Fruit fly (Drosophila melanogaster) whole organism, embryonic: ENCODE data around the gene Blos4.

Experiments
- Atf6 ChIP-seq: fragments of 200-800 bp; sonication (Bioruptor generic); IDR thresholded peaks from 2 replicates; pipeline ENCODE4 v1.3.6; 2022; ENCODE audit warnings: missing biosample characterization, missing genetic modification characterization
- Awh ChIP-seq: fragments of 200-800 bp; sonication (Bioruptor generic); IDR thresholded peaks from 2 replicates; pipeline ENCODE4, ENCODE4 v1.3.6; 2022; ENCODE audit warnings: missing biosample characterization, missing genetic modification characterization
- BEAF-32 ChIP-seq: fragments of 200-800 bp; sonication (Bioruptor generic); optimal IDR thresholded peaks from 3 replicates; lab custom pipeline; 2017; ENCODE audit warnings: missing biosample characterization, missing genetic modification characterization, mild to moderate bottlenecking, moderate library complexity, missing genetic modification reagents
- Blimp-1 ChIP-seq: fragments of 200-800 bp; sonication (Bioruptor generic); optimal IDR thresholded peaks from 3 replicates; lab custom pipeline; 2018; ENCODE audit warnings: missing biosample characterization, missing genetic modification characterization, mild to moderate bottlenecking, moderate library complexity, missing genetic modification reagents
- CG10321 ChIP-seq: fragments of 200-800 bp; sonication (Bioruptor generic); IDR thresholded peaks from 2 replicates; pipeline ENCODE4 v1.3.6; 2022; ENCODE audit warnings: missing biosample characterization, missing genetic modification characterization
- CG11085 ChIP-seq: fragments of 200-800 bp; sonication (Bioruptor generic); IDR thresholded peaks from 2 replicates; pipeline ENCODE4 v1.3.6; 2022; ENCODE audit warnings: missing biosample characterization, missing genetic modification characterization
- CG11093 ChIP-seq: fragments of 200-800 bp; sonication (Bioruptor generic); IDR thresholded peaks from 3 replicates; pipeline ENCODE4 v1.3.6; 2022; ENCODE audit warnings: missing biosample characterization, missing genetic modification characterization
- CG11560 ChIP-seq: fragments of 200-800 bp; sonication (Bioruptor generic); IDR thresholded peaks from 3 replicates; pipeline ENCODE4 v1.3.6; 2022; ENCODE audit warnings: missing biosample characterization, missing genetic modification characterization
- CG11696 ChIP-seq: fragments of 200-800 bp; sonication (Bioruptor generic); IDR thresholded peaks from 2 replicates; pipeline ENCODE4 v1.3.6; 2022; ENCODE audit warnings: missing biosample characterization, missing genetic modification characterization
- CG12155 ChIP-seq: fragments of 200-800 bp; sonication (Bioruptor generic); optimal IDR thresholded peaks from 3 replicates; lab custom pipeline; 2016; ENCODE audit warnings: missing biosample characterization, missing genetic modification characterization
- CG13287 ChIP-seq: fragments of 200-800 bp; sonication (Bioruptor generic); IDR thresholded peaks from 2 replicates; pipeline ENCODE4 v1.3.6; 2022; ENCODE audit warnings: missing biosample characterization, missing genetic modification characterization; ENCODE audit not compliant: partially characterized antibody
- CG13775 ChIP-seq: fragments of 200-800 bp; sonication (Bioruptor generic); optimal IDR thresholded peaks from 3 replicates; lab custom pipeline; 2017; ENCODE audit warnings: missing biosample characterization, mild to moderate bottlenecking, missing genetic modification characterization
- CG17328 ChIP-seq: fragments of 200-800 bp; sonication (Bioruptor generic); IDR thresholded peaks from 2 replicates; pipeline ENCODE4 v1.3.6; 2022; ENCODE audit warnings: missing biosample characterization, missing genetic modification characterization
- CG17912 ChIP-seq: fragments of 200-800 bp; sonication (Bioruptor generic); optimal IDR thresholded peaks from 2 replicates; lab custom pipeline; 2018; ENCODE audit warnings: missing biosample characterization, mild to moderate bottlenecking, missing genetic modification characterization
- CG18476 ChIP-seq: fragments of 200-800 bp; sonication (Bioruptor generic); optimal IDR thresholded peaks from 2 replicates; lab custom pipeline; 2016; ENCODE audit warnings: missing biosample characterization, mild to moderate bottlenecking, missing genetic modification characterization
- CG31365 ChIP-seq: fragments of 200-800 bp; sonication (Bioruptor generic); optimal IDR thresholded peaks from 2 replicates; lab custom pipeline; 2018; ENCODE audit warnings: missing biosample characterization, mild to moderate bottlenecking, missing genetic modification characterization
- CG32767 ChIP-seq: fragments of 200-800 bp; sonication (Bioruptor generic); IDR thresholded peaks from 2 replicates; pipeline ENCODE4 v1.3.6; 2022; ENCODE audit warnings: missing biosample characterization, missing genetic modification characterization
- CG3847 ChIP-seq: fragments of 200-800 bp; sonication (Bioruptor generic); IDR thresholded peaks from 2 replicates; pipeline ENCODE4 v1.3.6; 2022; ENCODE audit warnings: missing biosample characterization, missing genetic modification characterization
- CG7839 ChIP-seq: fragments of 200-800 bp; sonication (Bioruptor generic); optimal IDR thresholded peaks from 3 replicates; lab custom pipeline; 2018; ENCODE audit warnings: missing biosample characterization, mild to moderate bottlenecking, missing genetic modification characterization, moderate library complexity
- CG7928 ChIP-seq: fragments of 200-800 bp; sonication (Bioruptor generic); optimal IDR thresholded peaks from 2 replicates; lab custom pipeline; 2017; ENCODE audit warnings: missing biosample characterization, mild to moderate bottlenecking, missing genetic modification characterization
- CG9932 ChIP-seq: fragments of 200-800 bp; sonication (Bioruptor generic); IDR thresholded peaks from 2 replicates; pipeline ENCODE4 v1.3.6; 2022; ENCODE audit warnings: missing biosample characterization, missing genetic modification characterization
- Dip3 ChIP-seq: fragments of 200-800 bp; sonication (Bioruptor generic); optimal IDR thresholded peaks from 3 replicates; lab custom pipeline; 2016; ENCODE audit warnings: missing biosample characterization, missing genetic modification characterization
- Dref ChIP-seq: fragments of 200-800 bp; sonication (Bioruptor generic); IDR thresholded peaks from 2 replicates; pipeline ENCODE4 v1.3.6; 2022; ENCODE audit warnings: missing biosample characterization, missing genetic modification characterization
- Eip74EF ChIP-seq, 2 experiments: fragments of 200-800 bp in 1 of 2; fragments of >200 bp in 1 of 2; sonication (Bioruptor generic) in 1 of 2; optimal IDR thresholded peaks; 2 replicates each; lab custom pipeline; 2017 to 2019; ENCODE audit warnings: missing biosample characterization in 2 of 2, missing genetic modification characterization in 2 of 2, mild to moderate bottlenecking in 1 of 2, moderate library complexity in 1 of 2
- HLH4C ChIP-seq: fragments of 200-800 bp; sonication (Bioruptor generic); IDR thresholded peaks from 3 replicates; pipeline ENCODE4 v1.3.6; 2022; ENCODE audit warnings: missing biosample characterization, missing genetic modification characterization; ENCODE audit not compliant: partially characterized antibody
- Hr3 ChIP-seq: fragments of 200-800 bp; sonication (Bioruptor generic); optimal IDR thresholded peaks from 3 replicates; lab custom pipeline; 2016; ENCODE audit warnings: missing biosample characterization, missing genetic modification characterization
- Nf-YA ChIP-seq: fragments of 200-800 bp; sonication (Bioruptor generic); IDR thresholded peaks from 2 replicates; pipeline ENCODE4 v1.3.6; 2022; ENCODE audit warnings: missing biosample characterization, missing genetic modification characterization
- NfI ChIP-seq: fragments of 200-800 bp; sonication (Bioruptor generic); optimal IDR thresholded peaks from 3 replicates; lab custom pipeline; 2018; ENCODE audit warnings: missing biosample characterization, mild to moderate bottlenecking, missing genetic modification characterization, moderate library complexity
- Opbp ChIP-seq: fragments of 200-800 bp; sonication (Bioruptor generic); IDR thresholded peaks from 3 replicates; pipeline ENCODE4 v1.3.6; 2022; ENCODE audit warnings: missing biosample characterization, missing genetic modification characterization; ENCODE audit not compliant: partially characterized antibody
- Xrp1 ChIP-seq: fragments of 200-800 bp; sonication (Bioruptor generic); IDR thresholded peaks from 2 replicates; pipeline ENCODE4 v1.3.6; 2022; ENCODE audit warnings: missing biosample characterization, missing genetic modification characterization
- ash1 ChIP-seq: fragments of 200-800 bp; sonication (Bioruptor generic); optimal IDR thresholded peaks from 2 replicates; lab custom pipeline; 2018; ENCODE audit warnings: missing biosample characterization, mild to moderate bottlenecking, missing genetic modification characterization
- danr ChIP-seq: fragments of 200-800 bp; sonication (Bioruptor generic); IDR thresholded peaks from 2 replicates; pipeline ENCODE4 v1.3.6; 2022; ENCODE audit warnings: missing biosample characterization, missing genetic modification characterization
- dmrt99B ChIP-seq: fragments of 200-800 bp; sonication (Bioruptor generic); optimal IDR thresholded peaks from 2 replicates; lab custom pipeline; 2018; ENCODE audit warnings: missing biosample characterization, mild to moderate bottlenecking, missing genetic modification characterization, moderate library complexity
- ewg ChIP-seq: fragments of 200-800 bp; sonication (Bioruptor generic); optimal IDR thresholded peaks from 3 replicates; lab custom pipeline; 2017; ENCODE audit warnings: mild to moderate bottlenecking, missing biosample characterization, missing genetic modification reagents, missing genetic modification characterization
- fru ChIP-seq: fragments of >200 bp; optimal IDR thresholded peaks from 2 replicates; lab custom pipeline; 2017
- gsb-n ChIP-seq: fragments of 200-800 bp; sonication (Bioruptor generic); optimal IDR thresholded peaks from 3 replicates; lab custom pipeline; 2018; ENCODE audit warnings: missing biosample characterization, mild to moderate bottlenecking, missing genetic modification characterization
- h ChIP-seq: fragments of >200 bp; optimal IDR thresholded peaks from 2 replicates; lab custom pipeline; 2017
- inv ChIP-seq: fragments of 200-800 bp; sonication (Bioruptor generic); IDR thresholded peaks from 2 replicates; pipeline ENCODE4 v1.3.6; 2022; ENCODE audit warnings: missing biosample characterization, missing genetic modification characterization; ENCODE audit not compliant: partially characterized antibody
- kni ChIP-seq: fragments of 200-800 bp; sonication (Bioruptor generic); optimal IDR thresholded peaks from 3 replicates; lab custom pipeline; 2017; ENCODE audit warnings: mild to moderate bottlenecking, missing biosample characterization, missing genetic modification reagents, missing genetic modification characterization
- mam ChIP-seq: fragments of 200-800 bp; sonication (Bioruptor generic); optimal IDR thresholded peaks from 3 replicates; lab custom pipeline; 2016; ENCODE audit warnings: missing biosample characterization, missing genetic modification characterization
- mirr ChIP-seq: fragments of 200-800 bp; sonication (Bioruptor generic); optimal IDR thresholded peaks from 3 replicates; lab custom pipeline; 2018; ENCODE audit warnings: missing biosample characterization, mild to moderate bottlenecking, missing genetic modification characterization
- nau ChIP-seq: fragments of 200-800 bp; sonication (Bioruptor generic); optimal IDR thresholded peaks from 3 replicates; lab custom pipeline; 2017; ENCODE audit warnings: missing biosample characterization, mild to moderate bottlenecking, missing genetic modification characterization, missing genetic modification reagents
- nerfin-2 ChIP-seq: fragments of 200-800 bp; sonication (Bioruptor generic); IDR thresholded peaks from 2 replicates; pipeline ENCODE4 v1.3.6; 2022; ENCODE audit warnings: missing biosample characterization, missing genetic modification characterization; ENCODE audit not compliant: partially characterized antibody
- scrt ChIP-seq: fragments of 200-800 bp; sonication (Bioruptor generic); optimal IDR thresholded peaks from 2 replicates; lab custom pipeline; 2018; ENCODE audit warnings: missing biosample characterization, mild to moderate bottlenecking, missing genetic modification characterization, moderate library complexity
- sd ChIP-seq: fragments of 200-800 bp; sonication (Bioruptor generic); optimal IDR thresholded peaks from 3 replicates; lab custom pipeline; 2018; ENCODE audit warnings: missing biosample characterization, mild to moderate bottlenecking, missing genetic modification characterization, moderate library complexity
- sens-2 ChIP-seq: fragments of 200-800 bp; sonication (Bioruptor generic); IDR thresholded peaks from 2 replicates; pipeline ENCODE4 v1.3.6; 2022; ENCODE audit warnings: missing biosample characterization, missing genetic modification characterization
- shn ChIP-seq: fragments of 200-800 bp; sonication (Bioruptor generic); optimal IDR thresholded peaks from 3 replicates; lab custom pipeline; 2016; ENCODE audit warnings: missing biosample characterization, missing genetic modification characterization
- trh ChIP-seq: fragments of 200-800 bp; sonication (Bioruptor generic); optimal IDR thresholded peaks from 2 replicates; lab custom pipeline; 2016; ENCODE audit warnings: missing biosample characterization, missing genetic modification characterization

The Blos4 gene

dm6 chr3L:10837869-10838783, 40.8 kb upstream of the Blos4 start (continued):
- peak; percentile 72; the same call in 1 of the 2 replicates for TF ChIP-seq Xrp1 (GFP tag; lab: Robert Waterston, UW)
- TF ChIP-seq CG12155 = peak; percentile 10
- peak; percentile 44 for TF ChIP-seq CG3847 (GFP tag; lab: Robert Waterston, UW)
- peak; percentile 74 for TF ChIP-seq Atf6 (GFP tag; lab: Robert Waterston, UW)
- peak; percentile 9 for TF ChIP-seq sd (tag; lab: Kevin White, UChicago)
- no peak for TF ChIP-seq CG32767 (GFP tag; lab: Robert Waterston, UW)
- TF ChIP-seq trh (GFP tag; lab: Kevin White, UChicago) = peak; percentile 26
- TF ChIP-seq nau = peak; percentile 44
- no peak for TF ChIP-seq shn
- peak; percentile 55 for TF ChIP-seq CG9932 (GFP tag; lab: Robert Waterston, UW)
- TF ChIP-seq HLH4C = no peak
- TF ChIP-seq CG11560 (tag; lab: Robert Waterston, UW) = no peak
- peak in 1 of 2 experiments; percentile 18 for TF ChIP-seq Eip74EF (GFP tag; optimal IDR thresholded peaks at IDR 0.05; lab: Kevin White, UChicago)
- peak; percentile 37 for TF ChIP-seq sens-2
- TF ChIP-seq mam (GFP tag; lab: Kevin White, UChicago) = peak; percentile 49
- TF ChIP-seq Dip3 (GFP tag; lab: Kevin White, UChicago) = peak; percentile 18
- peak; percentile 81 for TF ChIP-seq dmrt99B
- TF ChIP-seq BEAF-32 (GFP tag; lab: Kevin White, UChicago) = no peak
- TF ChIP-seq CG11093 (GFP tag; lab: Robert Waterston, UW) = no peak
- no peak for TF ChIP-seq Dref
- 0 out of 2 replicates have a peak, but pooled peaks have one; percentile 37 for TF ChIP-seq Nf-YA (GFP tag; lab: Robert Waterston, UW)
- TF ChIP-seq CG17912 (GFP tag; lab: Kevin White, UChicago) = no peak
- TF ChIP-seq CG31365 (tag; lab: Kevin White, UChicago) = no peak
- no peak for TF ChIP-seq inv (GFP tag; lab: Robert Waterston, UW)
- peak; percentile 80 for TF ChIP-seq CG17328 (GFP tag; lab: Robert Waterston, UW)
- TF ChIP-seq NfI (GFP tag; lab: Kevin White, UChicago) = peak; percentile 65
- TF ChIP-seq CG13775 (GFP tag; lab: Kevin White, UChicago) = peak; percentile 22
- peak; percentile 50; the same call in 1 of the 2 replicates for TF ChIP-seq CG10321 (GFP tag; lab: Robert Waterston, UW)
- TF ChIP-seq CG7839 = peak; percentile 75
- peak; percentile 68 for TF ChIP-seq Blimp-1 (GFP tag; lab: Kevin White, UChicago)
- TF ChIP-seq CG7928 = peak; percentile 11
- peak; percentile 31 for TF ChIP-seq ewg
- no peak for TF ChIP-seq fru (lab: Kevin White, UChicago)
- peak; percentile 49; the same call in 1 of the 2 replicates for TF ChIP-seq CG11696
- TF ChIP-seq CG18476 (GFP tag; lab: Kevin White, UChicago) = peak; percentile 18
- no peak for TF ChIP-seq mirr (GFP tag; lab: Kevin White, UChicago)
- peak; percentile 10 for TF ChIP-seq gsb-n
- no peak for TF ChIP-seq nerfin-2 (GFP tag; lab: Robert Waterston, UW)
- TF ChIP-seq kni = no peak
- TF ChIP-seq Opbp (GFP tag; lab: Robert Waterston, UW) = no peak
- TF ChIP-seq CG11085 (GFP tag; lab: Robert Waterston, UW) = 0 out of 2 replicates have a peak, but pooled peaks have one; percentile 21
- peak; percentile 53; the same call in 1 of the 2 replicates for TF ChIP-seq danr
- TF ChIP-seq Hr3 = peak; percentile 60
- TF ChIP-seq Awh = peak; percentile 82
- TF ChIP-seq CG13287 = no peak
- TF ChIP-seq h (lab: Kevin White, UChicago) = no peak
- no peak for TF ChIP-seq ash1 (GFP tag; lab: Kevin White, UChicago)
- TF ChIP-seq scrt (GFP tag; lab: Kevin White, UChicago) = peak; percentile 33
